Fruit fly (Drosophila melanogaster) whole organism, embryonic: ENCODE results near the gene Ccn.

Experiments used
- ATbp ChIP-seq: fragments of 200-800 bp; sonication (Bioruptor generic); optimal IDR thresholded peaks from 2 replicates; lab custom pipeline; 2017; ENCODE audit warnings: missing biosample characterization, mild to moderate bottlenecking, missing genetic modification characterization, missing genetic modification reagents
- BEAF-32 ChIP-seq: fragments of 200-800 bp; sonication (Bioruptor generic); optimal IDR thresholded peaks from 3 replicates; lab custom pipeline; 2017; ENCODE audit warnings: missing biosample characterization, missing genetic modification characterization, mild to moderate bottlenecking, moderate library complexity, missing genetic modification reagents
- BtbVII ChIP-seq: fragments of 200-800 bp; sonication (Bioruptor generic); optimal IDR thresholded peaks from 3 replicates; lab custom pipeline; 2017; ENCODE audit warnings: missing biosample characterization, mild to moderate bottlenecking, missing genetic modification characterization
- CG10321 ChIP-seq: fragments of 200-800 bp; sonication (Bioruptor generic); IDR thresholded peaks from 2 replicates; pipeline ENCODE4 v1.3.6; 2022; ENCODE audit warnings: missing biosample characterization, missing genetic modification characterization
- CG12104 ChIP-seq: fragments of 200-800 bp; sonication (Bioruptor generic); optimal IDR thresholded peaks from 3 replicates; lab custom pipeline; 2016; ENCODE audit warnings: missing biosample characterization, missing genetic modification characterization
- CG12219 ChIP-seq: fragments of 200-800 bp; sonication (Bioruptor generic); optimal IDR thresholded peaks from 3 replicates; lab custom pipeline; 2018; ENCODE audit warnings: missing biosample characterization, mild to moderate bottlenecking, missing genetic modification characterization
- CG1233 ChIP-seq: fragments of 200-800 bp; sonication (Bioruptor generic); optimal IDR thresholded peaks from 4 replicates; lab custom pipeline; 2018; ENCODE audit warnings: missing biosample characterization, mild to moderate bottlenecking, missing genetic modification characterization
- CG14965 ChIP-seq: fragments of 200-800 bp; sonication (Bioruptor generic); optimal IDR thresholded peaks from 2 replicates; lab custom pipeline; 2016; ENCODE audit warnings: missing biosample characterization, missing genetic modification characterization, borderline replicate concordance
- CG15073 ChIP-seq: fragments of 200-800 bp; sonication (Bioruptor generic); optimal IDR thresholded peaks from 2 replicates; lab custom pipeline; 2016; ENCODE audit warnings: missing biosample characterization, missing genetic modification characterization
- CG18764 ChIP-seq: fragments of 200-800 bp; sonication (Bioruptor generic); optimal IDR thresholded peaks from 3 replicates; lab custom pipeline; 2016; ENCODE audit warnings: missing biosample characterization, missing genetic modification characterization
- CG3163 ChIP-seq: fragments of 200-800 bp; sonication (Bioruptor generic); optimal IDR thresholded peaks from 3 replicates; lab custom pipeline; 2016; ENCODE audit warnings: missing biosample characterization, missing genetic modification characterization
- CG3726 ChIP-seq: fragments of 200-800 bp; sonication (Bioruptor generic); IDR thresholded peaks from 3 replicates; pipeline ENCODE4, ENCODE4 v1.3.6; 2022; ENCODE audit warnings: missing biosample characterization, missing genetic modification characterization
- CG6272 ChIP-seq: fragments of 200-800 bp; sonication (Bioruptor generic); IDR thresholded peaks from 2 replicates; pipeline ENCODE4 v1.3.6; 2022; ENCODE audit warnings: missing biosample characterization, missing genetic modification characterization
- CG7745 ChIP-seq: fragments of 200-800 bp; sonication (Bioruptor generic); optimal IDR thresholded peaks from 2 replicates; lab custom pipeline; 2018; ENCODE audit warnings: missing biosample characterization, mild to moderate bottlenecking, missing genetic modification characterization, moderate library complexity
- CG8281 ChIP-seq: fragments of 200-800 bp; sonication (Bioruptor generic); optimal IDR thresholded peaks from 2 replicates; lab custom pipeline; 2018; ENCODE audit warnings: missing biosample characterization, mild to moderate bottlenecking, missing genetic modification characterization, moderate library complexity
- CG9876 ChIP-seq: fragments of 200-800 bp; sonication (Bioruptor generic); optimal IDR thresholded peaks from 2 replicates; lab custom pipeline; 2016; ENCODE audit warnings: missing biosample characterization, missing genetic modification characterization
- CHES-1-like ChIP-seq: fragments of 200-800 bp; sonication (Bioruptor generic); optimal IDR thresholded peaks from 2 replicates; lab custom pipeline; 2016; ENCODE audit warnings: missing biosample characterization, missing genetic modification characterization
- CTCF ChIP-seq: fragments of 200-800 bp; sonication (Bioruptor generic); optimal IDR thresholded peaks from 2 replicates; lab custom pipeline; 2017; ENCODE audit warnings: missing biosample characterization, mild to moderate bottlenecking, missing genetic modification characterization, moderate library complexity
- D ChIP-seq, 2 experiments: fragments of 200-800 bp in 1 of 2; fragments of >200 bp in 1 of 2; sonication (Bioruptor generic) in 1 of 2; optimal IDR thresholded peaks; 2 replicates in 1 of 2; 3 replicates in 1 of 2; lab custom pipeline; 2017; ENCODE audit warnings: mild to moderate bottlenecking in 1 of 2, missing biosample characterization in 1 of 2, missing genetic modification characterization in 1 of 2, missing genetic modification reagents in 1 of 2
- Dip2 ChIP-seq: fragments of 200-800 bp; sonication (Bioruptor generic); IDR thresholded peaks from 2 replicates; pipeline ENCODE4 v1.3.6; 2022; ENCODE audit warnings: missing biosample characterization, missing genetic modification characterization
- Ets65A ChIP-seq: fragments of 200-800 bp; sonication (Bioruptor generic); peaks from one replicate; lab custom pipeline; 2016; ENCODE audit warnings: missing biosample characterization, missing genetic modification characterization
- H15 ChIP-seq: fragments of 200-800 bp; sonication (Bioruptor generic); IDR thresholded peaks from 3 replicates; pipeline ENCODE4 v1.3.6; 2022; ENCODE audit warnings: missing biosample characterization, missing genetic modification characterization
- HLH4C ChIP-seq: fragments of 200-800 bp; sonication (Bioruptor generic); IDR thresholded peaks from 3 replicates; pipeline ENCODE4 v1.3.6; 2022; ENCODE audit warnings: missing biosample characterization, missing genetic modification characterization; ENCODE audit not compliant: partially characterized antibody
- Med ChIP-seq: fragments of 200-800 bp; sonication (Bioruptor generic); peaks from one replicate; lab custom pipeline; 2016; ENCODE audit warnings: missing biosample characterization, missing genetic modification characterization, mild to moderate bottlenecking, inconsistent platforms, moderate library complexity
- Six4 ChIP-seq: fragments of 200-800 bp; sonication (Bioruptor generic); optimal IDR thresholded peaks from 2 replicates; lab custom pipeline; 2016; ENCODE audit warnings: missing biosample characterization, missing genetic modification characterization
- Sry-δ ChIP-seq: fragments of 200-800 bp; sonication (Bioruptor generic); optimal IDR thresholded peaks from 2 replicates; lab custom pipeline; 2016; ENCODE audit warnings: missing biosample characterization, missing genetic modification characterization
- Vsx1 ChIP-seq: fragments of 200-800 bp; sonication (Bioruptor generic); optimal IDR thresholded peaks from 2 replicates; lab custom pipeline; 2017; ENCODE audit warnings: missing biosample characterization, mild to moderate bottlenecking, missing genetic modification characterization, missing genetic modification reagents
- bab2 ChIP-seq: fragments of 200-800 bp; sonication (Bioruptor generic); optimal IDR thresholded peaks from 2 replicates; lab custom pipeline; 2016; ENCODE audit warnings: missing biosample characterization, missing genetic modification characterization
- bcd ChIP-seq: fragments of 200-800 bp; sonication (Bioruptor generic); optimal IDR thresholded peaks from 2 replicates; lab custom pipeline; 2017; ENCODE audit warnings: missing biosample characterization, mild to moderate bottlenecking, missing genetic modification characterization
- bsh ChIP-seq, 2 experiments: fragments of 200-800 bp; sonication (Bioruptor generic); optimal IDR thresholded peaks; 2 replicates each; lab custom pipeline; 2017 to 2018; ENCODE audit warnings: mild to moderate bottlenecking in 2 of 2, missing biosample characterization in 2 of 2, missing genetic modification characterization in 2 of 2, moderate library complexity in 1 of 2
- chif ChIP-seq, 2 experiments: fragments of 200-800 bp; sonication (Bioruptor generic); optimal IDR thresholded peaks; 3 replicates each; lab custom pipeline; 2016; ENCODE audit warnings: missing biosample characterization in 2 of 2, missing genetic modification characterization in 2 of 2
- dmrt99B ChIP-seq: fragments of 200-800 bp; sonication (Bioruptor generic); optimal IDR thresholded peaks from 2 replicates; lab custom pipeline; 2018; ENCODE audit warnings: missing biosample characterization, mild to moderate bottlenecking, missing genetic modification characterization, moderate library complexity
- ems ChIP-seq: fragments of 200-800 bp; sonication (Bioruptor generic); optimal IDR thresholded peaks from 3 replicates; lab custom pipeline; 2016; ENCODE audit warnings: missing biosample characterization, missing genetic modification characterization
- eyg ChIP-seq: fragments of 200-800 bp; sonication (Bioruptor generic); optimal IDR thresholded peaks from 3 replicates; lab custom pipeline; 2016; ENCODE audit warnings: missing biosample characterization, missing genetic modification characterization
- fd102C ChIP-seq: fragments of 200-800 bp; sonication (Bioruptor generic); optimal IDR thresholded peaks from 2 replicates; lab custom pipeline; 2018; ENCODE audit warnings: missing biosample characterization, mild to moderate bottlenecking, missing genetic modification characterization, moderate library complexity
- ham ChIP-seq: fragments of 200-800 bp; sonication (Bioruptor generic); IDR thresholded peaks from 2 replicates; pipeline ENCODE4 v1.3.6; 2022; ENCODE audit warnings: missing biosample characterization, missing genetic modification characterization
- ken ChIP-seq: fragments of 200-800 bp; sonication (Bioruptor generic); IDR thresholded peaks from 3 replicates; pipeline ENCODE4 v1.3.6; 2022; ENCODE audit warnings: missing biosample characterization, missing genetic modification characterization
- knrl ChIP-seq: fragments of 200-800 bp; sonication (Bioruptor generic); IDR thresholded peaks from 3 replicates; pipeline ENCODE4 v1.3.6; 2022; ENCODE audit warnings: missing biosample characterization, missing genetic modification characterization; ENCODE audit not compliant: partially characterized antibody
- org-1 ChIP-seq: fragments of 200-800 bp; sonication (Bioruptor generic); optimal IDR thresholded peaks from 2 replicates; lab custom pipeline; 2017; ENCODE audit warnings: missing biosample characterization, missing genetic modification characterization
- rib ChIP-seq: fragments of 200-800 bp; sonication (Bioruptor generic); IDR thresholded peaks from 2 replicates; pipeline ENCODE4 v1.3.6; 2022; ENCODE audit warnings: missing biosample characterization, missing genetic modification characterization
- slbo ChIP-seq: fragments of 200-800 bp; sonication (Bioruptor generic); IDR thresholded peaks from 2 replicates; pipeline ENCODE4 v1.3.6; 2022; ENCODE audit warnings: missing biosample characterization, missing genetic modification characterization
- tna ChIP-seq: fragments of 200-800 bp; sonication (Bioruptor generic); IDR thresholded peaks from 2 replicates; pipeline ENCODE4 v1.3.6; 2022; ENCODE audit warnings: missing biosample characterization, missing genetic modification characterization; ENCODE audit not compliant: partially characterized antibody
- trem ChIP-seq: fragments of 200-800 bp; optimal IDR thresholded peaks from 3 replicates; lab custom pipeline; 2019; ENCODE audit warnings: missing biosample characterization, mild to moderate bottlenecking, missing genetic modification characterization, moderate library complexity
- trh ChIP-seq: fragments of 200-800 bp; sonication (Bioruptor generic); optimal IDR thresholded peaks from 2 replicates; lab custom pipeline; 2016; ENCODE audit warnings: missing biosample characterization, missing genetic modification characterization
- tup ChIP-seq: fragments of 200-800 bp; sonication (Bioruptor generic); optimal IDR thresholded peaks from 2 replicates; lab custom pipeline; 2016; ENCODE audit warnings: missing biosample characterization, mild to moderate bottlenecking, missing genetic modification characterization, moderate library complexity
- twi ChIP-seq: fragments of 200-800 bp; optimal IDR thresholded peaks from 2 replicates; lab custom pipeline; 2019; ENCODE audit warnings: missing biosample characterization, mild to moderate bottlenecking, missing genetic modification characterization, moderate library complexity
- unpg ChIP-seq: fragments of 200-800 bp; sonication (Bioruptor generic); optimal IDR thresholded peaks from 3 replicates; lab custom pipeline; 2018; ENCODE audit warnings: missing biosample characterization, mild to moderate bottlenecking, missing genetic modification characterization, moderate library complexity
- zen2 ChIP-seq: fragments of 200-800 bp; sonication (Bioruptor generic); IDR thresholded peaks from 3 replicates; pipeline ENCODE4 v1.3.6; 2022; ENCODE audit warnings: missing biosample characterization, missing genetic modification characterization; ENCODE audit not compliant: partially characterized antibody

The Ccn gene

DNA sequence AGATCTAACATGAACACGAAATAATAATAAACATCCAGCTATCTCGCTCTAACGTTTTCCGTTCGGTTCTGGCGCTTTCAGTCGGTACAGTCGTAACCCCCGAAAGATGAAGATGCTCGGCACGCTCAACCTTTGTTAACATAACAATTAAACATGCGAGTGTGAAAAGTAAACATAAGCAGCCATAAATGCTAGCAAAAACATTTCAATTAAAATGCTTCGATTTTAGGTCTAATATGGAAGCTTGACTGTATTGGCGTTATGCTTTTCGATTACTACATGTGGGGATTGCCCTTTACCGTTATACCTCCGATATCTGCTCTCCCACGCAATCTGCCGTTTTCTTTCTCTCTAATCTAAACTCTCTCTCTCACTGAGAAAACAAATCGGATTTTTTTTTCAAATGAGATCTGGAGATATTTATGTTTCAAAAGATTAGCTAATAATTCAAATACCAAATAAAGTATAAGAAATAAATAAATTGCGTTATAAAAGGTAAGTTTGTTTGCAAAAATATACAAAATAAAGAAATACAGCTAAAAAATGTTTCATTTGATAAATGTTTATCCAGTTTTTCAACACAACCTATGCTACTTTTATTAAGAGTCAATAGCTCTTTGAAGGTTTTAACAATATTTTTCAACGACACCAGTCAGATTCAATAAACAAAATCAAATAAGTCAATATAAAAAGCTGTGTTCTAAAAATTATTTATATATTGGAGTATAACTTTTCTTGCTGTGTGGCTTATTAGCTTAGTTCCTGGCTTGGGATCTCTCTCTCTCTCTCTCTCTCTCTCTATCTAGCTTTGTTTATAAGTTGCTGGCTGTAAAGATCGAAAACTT is 31.2 kb upstream of the Ccn start (continued):
- TF ChIP-seq bab2 (GFP tag; lab: Kevin White, UChicago) (peak; percentile 92), D (optimal IDR thresholded peaks at IDR 0.05; lab: Kevin White, UChicago) (no peak), D (GFP tag; optimal IDR thresholded peaks at IDR 0.05; lab: Kevin White, UChicago) (peak; percentile 56), bcd (peak; percentile 87), knrl (GFP tag; lab: Robert Waterston, UW) (no peak), trh (GFP tag; lab: Kevin White, UChicago) (peak; percentile 59), bsh (GFP tag; optimal IDR thresholded peaks at IDR 0.05; lab: Kevin White, UChicago) (peak in 1 of 2 experiments; percentile 91), BEAF-32 (GFP tag; lab: Kevin White, UChicago) (no peak), CG7745 (peak; percentile 63), CG1233 (GFP tag; lab: Kevin White, UChicago) (peak; percentile 83), CG8281 (peak; percentile 36), HLH4C (no peak), ken (GFP tag; lab: Robert Waterston, UW) (peak; percentile 92), Sry-δ (peak; percentile 57), CG9876 (peak; percentile 90), CG15073 (GFP tag; lab: Kevin White, UChicago) (no peak), rib (peak; percentile 95), fd102C (GFP tag; lab: Kevin White, UChicago) (no peak), CG3726 (peak; percentile 79; the same call in 1 of the 3 replicates), CG12219 (GFP tag; lab: Kevin White, UChicago) (peak; percentile 89), BtbVII (GFP tag; lab: Kevin White, UChicago) (peak; percentile 89), zen2 (GFP tag; lab: Robert Waterston, UW) (no peak), tna (GFP tag; lab: Robert Waterston, UW) (no peak), Med (GFP tag; lab: Kevin White, UChicago) (peak; percentile 99), Six4 (GFP tag; lab: Kevin White, UChicago) (peak; percentile 74), org-1 (peak; percentile 89), Dip2 (GFP tag; lab: Robert Waterston, UW) (peak; percentile 32; the same call in 1 of the 2 replicates), CG3163 (GFP tag; lab: Kevin White, UChicago) (peak; percentile 73), CG10321 (GFP tag; lab: Robert Waterston, UW) (peak; percentile 66; the same call in 1 of the 2 replicates), dmrt99B (tag; lab: Kevin White, UChicago) (peak; percentile 86), Ets65A (GFP tag; lab: Kevin White, UChicago) (peak; percentile 99), ham (GFP tag; lab: Robert Waterston, UW) (peak; percentile 74; the same call in 1 of the 2 replicates), trem (tag; lab: Kevin White, UChicago) (peak; percentile 54), twi (tag; lab: Kevin White, UChicago) (peak; percentile 56), CTCF (GFP tag; lab: Kevin White, UChicago) (peak; percentile 41), CG14965 (peak; percentile 69), H15 (GFP tag; lab: Robert Waterston, UW) (peak; percentile 91), ems (GFP tag; lab: Kevin White, UChicago) (peak; percentile 89), ATbp (peak; percentile 88), chif (GFP tag; optimal IDR thresholded peaks at IDR 0.05; lab: Kevin White, UChicago) (peak; percentile 85 to 88), CG18764 (GFP tag; lab: Kevin White, UChicago) (peak; percentile 68), CG6272 (GFP tag; lab: Robert Waterston, UW) (peak; percentile 86), unpg (GFP tag; lab: Kevin White, UChicago) (peak; percentile 91), slbo (GFP tag; lab: Robert Waterston, UW) (peak; percentile 98), CHES-1-like (GFP tag; lab: Kevin White, UChicago) (peak; percentile 93), tup (GFP tag; lab: Kevin White, UChicago) (peak; percentile 81), Vsx1 (GFP tag; lab: Kevin White, UChicago) (peak; percentile 60), eyg (peak; percentile 90), CG12104 (GFP tag; lab: Kevin White, UChicago) (peak; percentile 27)
